Worm (Caenorhabditis elegans) whole organism, L1 larva: ENCODE measurements around the gene rha-1.

Experiments
- alr-1 ChIP-seq: fragments of 200-800 bp; sonication (Bioruptor generic); optimal IDR thresholded peaks from 2 replicates; lab custom pipeline; 2018; ENCODE audit warnings: borderline replicate concordance, mild to moderate bottlenecking, missing genetic modification characterization, missing compliant biosample characterization
- dpl-1 ChIP-seq, 3 experiments: fragments of 150-350 bp in 2 of 3; sonication (generic microtip) in 1 of 3; optimal IDR thresholded peaks; 2 replicates each; lab custom pipeline; 2014 to 2017; ENCODE audit warnings: missing biosample characterization in 3 of 3, missing genetic modification characterization in 3 of 3, missing genetic modification reagents in 3 of 3
- elt-2 ChIP-seq: sonication (generic microtip); optimal IDR thresholded peaks from 2 replicates; lab custom pipeline; 2016; ENCODE audit warnings: missing genetic modification characterization, mild to moderate bottlenecking, inconsistent platforms, missing compliant biosample characterization, missing genetic modification reagents
- nhr-11 ChIP-seq: fragments of 150-350 bp; optimal IDR thresholded peaks from 2 replicates; lab custom pipeline; 2014; ENCODE audit warnings: missing biosample characterization, missing genetic modification characterization
- unc-62 ChIP-seq: fragments of 150-350 bp; optimal IDR thresholded peaks from 2 replicates; lab custom pipeline; 2014; ENCODE audit warnings: missing biosample characterization, missing genetic modification reagents, missing genetic modification characterization

ce11 chrII:8922140-8922539, 38.7 kb upstream of the rha-1 start, which contains the start of gene B0457.6:
- TF ChIP-seq alr-1 (tag; lab: Kevin White, UChicago) (no peak), nhr-11 (tag; lab: Kevin White, UChicago) (no peak), unc-62 (GFP tag; lab: Kevin White, UChicago) (no peak), dpl-1 (GFP tag; optimal IDR thresholded peaks at IDR 0.05; lab: Kevin White, UChicago) (no peak), elt-2 (tag; lab: Kevin White, UChicago) (peak; percentile 35)
